Worm (Caenorhabditis elegans): ENCODE measurements around the gene iff-1.
A peak's percentile ranks its signal among the peaks of the same experiment; 100 is the strongest.

iff-1 gene

DNA sequence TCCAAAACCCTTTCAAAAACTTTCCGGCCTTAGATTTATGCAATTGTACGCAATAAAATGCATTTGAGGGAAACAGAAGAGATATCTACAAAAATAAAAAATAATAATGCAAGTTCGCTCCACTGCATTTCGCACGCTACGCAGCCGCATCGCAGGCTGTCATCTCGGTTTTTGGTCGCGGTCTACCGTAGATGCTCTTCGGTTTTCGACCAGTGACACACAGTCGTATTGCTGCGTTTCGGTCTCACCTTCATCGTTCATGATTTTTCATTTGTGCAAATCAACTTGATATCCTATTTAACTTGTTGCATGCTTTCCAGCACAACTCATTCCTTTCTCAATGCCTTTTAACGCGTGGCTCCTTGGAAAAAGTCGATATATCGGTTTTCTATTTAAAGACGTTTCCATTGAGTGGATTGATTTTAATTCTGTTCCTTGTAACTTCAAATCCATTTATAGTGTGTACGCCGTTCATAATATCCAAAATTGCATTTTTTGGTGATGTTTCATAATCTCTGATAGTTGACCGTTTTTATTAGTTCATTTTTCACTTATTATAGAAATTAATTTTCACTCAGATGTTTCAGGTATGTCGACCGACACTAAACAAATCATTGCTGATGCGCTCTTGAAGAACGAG, 33.8 kb upstream of the iff-1 start, which contains the start of gene vha-1 (continued):
- no peak for TF ChIP-seq npax-4 (tag; optimal IDR thresholded peaks at IDR 0.05)
- no peak for TF ChIP-seq ceh-22 (tag; optimal IDR thresholded peaks at IDR 0.05)
- peak; percentile 55 for TF ChIP-seq rnt-1 (tag; optimal IDR thresholded peaks at IDR 0.05)
- TF ChIP-seq ceh-34 (tag; optimal IDR thresholded peaks at IDR 0.05), result peak; percentile 31
- TF ChIP-seq gmeb-2 (tag; optimal IDR thresholded peaks at IDR 0.05), result no peak
- no peak for TF ChIP-seq unc-3 (GFP tag; conservative IDR thresholded peaks at IDR 0.05)
- no peak for TF ChIP-seq unc-3 (tag; optimal IDR thresholded peaks at IDR 0.05)
- TF ChIP-seq ceh-24 (tag; optimal IDR thresholded peaks at IDR 0.05), result no peak
- TF ChIP-seq ceh-30 (tag; optimal IDR thresholded peaks at IDR 0.05), result peak; percentile 26
- no peak for TF ChIP-seq fkh-6 (tag; optimal IDR thresholded peaks at IDR 0.05)
- TF ChIP-seq hlh-30 (tag; optimal IDR thresholded peaks at IDR 0.05; ENCODE audit: insufficient read depth), result peak; percentile 26
- peak; percentile 65 for TF ChIP-seq tbx-2 (tag; optimal IDR thresholded peaks at IDR 0.05)
- TF ChIP-seq hlh-13 (GFP tag; optimal IDR thresholded peaks at IDR 0.05), result no peak
- no peak for TF ChIP-seq unc-55 (GFP tag; optimal IDR thresholded peaks at IDR 0.05)
- TF ChIP-seq Y22D7AL.16 (tag; optimal IDR thresholded peaks at IDR 0.05), result no peak
- no peak for TF ChIP-seq pros-1 (tag; optimal IDR thresholded peaks at IDR 0.05)
- peak; percentile 24 for TF ChIP-seq ama-1 (optimal IDR thresholded peaks at IDR 0.05)
- peak; percentile 2 for TF ChIP-seq ttx-3 (tag; optimal IDR thresholded peaks at IDR 0.05)

DNA sequence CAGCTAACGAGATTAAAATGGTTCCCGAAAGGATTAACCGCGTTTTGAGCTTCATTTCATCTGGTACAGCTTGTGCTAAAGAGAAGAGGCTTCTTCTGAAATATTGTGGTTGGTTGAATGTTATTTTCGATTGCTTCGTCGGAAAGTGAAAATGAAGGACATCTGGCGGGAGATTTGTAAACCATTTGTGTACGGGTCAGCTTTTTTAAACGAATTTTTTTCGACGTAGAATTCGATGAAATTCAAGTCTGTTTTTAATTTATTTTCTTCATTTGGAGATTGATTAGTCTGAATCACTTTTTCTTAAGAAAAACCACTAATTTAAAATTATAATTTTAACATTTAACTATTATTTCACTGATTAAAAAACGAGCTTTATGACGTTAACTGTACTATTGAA, 33.3 kb upstream of the iff-1 start, which contains the start of gene sqv-3:
TSS of gene sqv-3 (minus strand) at position 101 of the 400 bp plus-strand sequence.
- TF ChIP-seq fkh-10 (GFP tag; optimal IDR thresholded peaks at IDR 0.05) (no peak), unc-3 (GFP tag; conservative IDR thresholded peaks at IDR 0.05) (no peak), unc-3 (tag; optimal IDR thresholded peaks at IDR 0.05) (no peak), zip-5 (tag; optimal IDR thresholded peaks at IDR 0.05) (no peak), C38D4.7 (GFP tag; optimal IDR thresholded peaks at IDR 0.05) (no peak), lin-11 (tag; optimal IDR thresholded peaks at IDR 0.05) (no peak), K09A11.1 (tag; optimal IDR thresholded peaks at IDR 0.05; ENCODE audit: insufficient read depth) (no peak), ceh-30 (tag; optimal IDR thresholded peaks at IDR 0.05) (no peak), ttx-3 (tag; optimal IDR thresholded peaks at IDR 0.05) (no peak), ceh-34 (tag; optimal IDR thresholded peaks at IDR 0.05) (no peak), tbx-2 (tag; optimal IDR thresholded peaks at IDR 0.05) (no peak), pax-1 (tag; optimal IDR thresholded peaks at IDR 0.05) (no peak), sdc-2 (tag; optimal IDR thresholded peaks at IDR 0.05) (no peak), eyg-1 (tag; optimal IDR thresholded peaks at IDR 0.05) (no peak)

ce11 chrIII:9779080-9779479, 32.1 kb upstream of the iff-1 start:
- no peak for TF ChIP-seq ceh-30 (tag; optimal IDR thresholded peaks at IDR 0.05)
- no peak for TF ChIP-seq T23F11.4 (GFP tag; optimal IDR thresholded peaks at IDR 0.05)

DNA sequence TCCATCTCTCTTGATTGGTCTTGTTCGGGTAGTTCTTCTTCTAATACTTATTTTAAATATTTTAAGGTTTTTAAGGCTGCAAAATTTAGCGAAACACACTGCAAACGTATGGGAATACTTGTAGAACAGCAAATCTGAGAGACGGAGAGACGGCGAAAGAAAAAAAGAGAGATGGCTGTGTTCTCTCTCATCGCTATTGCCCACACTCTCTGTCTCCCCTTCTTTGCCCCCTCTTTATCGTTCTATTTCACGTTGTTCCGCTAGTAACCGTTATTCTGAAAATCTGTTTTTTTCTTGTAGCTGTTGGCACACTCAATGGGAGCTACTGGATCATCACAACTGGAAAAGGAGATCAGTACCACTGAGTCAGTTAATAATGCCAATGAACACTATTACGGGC, 29.3 kb upstream of the iff-1 start, which contains the start of gene usp-46:
TSS of gene usp-46 (plus strand) at position 301 of the 400 bp plus-strand sequence.
- TF ChIP-seq unc-3 (GFP tag; conservative IDR thresholded peaks at IDR 0.05) (no peak), unc-3 (tag; optimal IDR thresholded peaks at IDR 0.05) (no peak), ceh-2 (tag; optimal IDR thresholded peaks at IDR 0.05) (no peak), pax-1 (tag; optimal IDR thresholded peaks at IDR 0.05) (peak; percentile 43), ztf-16 (tag; optimal IDR thresholded peaks at IDR 0.05) (no peak), mec-3 (tag; optimal IDR thresholded peaks at IDR 0.05; ENCODE audit: borderline replicate concordance) (no peak), ceh-18 (tag; optimal IDR thresholded peaks at IDR 0.05) (no peak), ceh-31 (tag; optimal IDR thresholded peaks at IDR 0.05) (peak; percentile 16), tbx-2 (tag; optimal IDR thresholded peaks at IDR 0.05) (no peak), lim-6 (tag; optimal IDR thresholded peaks at IDR 0.05) (no peak)

DNA sequence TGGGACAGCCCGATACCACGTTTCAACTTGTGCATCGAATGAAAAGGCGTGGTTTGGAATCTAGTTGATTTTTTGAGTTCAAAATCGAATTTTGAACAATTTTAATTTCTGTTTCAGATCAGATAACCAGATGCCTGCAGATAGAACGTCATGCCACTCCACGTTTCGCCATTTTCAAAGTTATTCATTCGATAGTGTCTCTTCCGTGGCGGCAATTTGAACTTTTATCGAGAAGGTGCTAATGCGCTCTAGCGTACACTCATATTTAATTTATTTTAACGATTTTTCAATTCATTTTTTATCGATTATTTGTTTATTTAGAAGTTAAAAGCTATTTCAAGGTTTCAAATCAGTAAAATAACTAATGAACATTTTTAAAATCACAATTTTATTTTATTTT, 28.9 kb upstream of the iff-1 start:
- no peak for TF ChIP-seq pros-1 (tag; optimal IDR thresholded peaks at IDR 0.05)
- no peak for TF ChIP-seq ceh-14 (tag; optimal IDR thresholded peaks at IDR 0.05)
- no peak for TF ChIP-seq ceh-24 (tag; optimal IDR thresholded peaks at IDR 0.05)
